Fruit fly (Drosophila melanogaster): ENCODE data around the gene bves.
A peak's percentile ranks its signal among the peaks of the same experiment; 100 is the strongest.

The bves gene

DNA sequence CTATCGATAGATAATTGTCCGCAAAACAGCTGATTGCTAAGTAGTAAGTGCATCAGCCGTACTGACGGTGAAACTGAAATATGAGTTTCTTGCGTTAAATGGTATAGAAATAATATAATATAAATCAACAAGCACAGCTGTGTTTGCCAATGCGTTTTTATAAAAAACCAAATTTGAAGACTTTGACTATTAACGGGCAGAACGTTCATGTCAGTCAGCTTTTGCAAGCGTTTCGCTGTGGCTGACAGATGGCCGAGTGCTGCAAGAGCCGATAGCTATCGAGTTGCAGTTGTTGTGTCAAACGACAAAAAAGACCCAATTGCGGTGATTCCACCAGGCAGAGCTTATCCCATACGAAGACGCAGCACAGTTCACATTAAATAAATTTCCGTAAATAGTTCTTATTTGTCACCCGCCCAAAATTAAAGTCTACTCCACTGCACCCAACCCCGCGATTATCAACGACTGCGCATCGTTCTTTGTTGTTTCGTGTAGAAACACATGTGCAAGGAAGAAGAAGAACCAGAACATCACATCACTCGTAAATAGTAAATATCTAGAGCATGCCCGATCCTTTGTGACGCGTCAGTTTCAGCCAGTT, 63.2 kb downstream of the bves start, which contains the start of the genes unc and CG15445 (continued):
- TF ChIP-seq Mad (GFP tag; optimal IDR thresholded peaks at IDR 0.05), result no peak
- TF ChIP-seq Hsf (GFP tag; optimal IDR thresholded peaks at IDR 0.05), result peak; percentile 18
- no peak for TF ChIP-seq yki (optimal IDR thresholded peaks at IDR 0.05)
- no peak for TF ChIP-seq stc (GFP tag; IDR thresholded peaks at IDR 0.05)
- TF ChIP-seq Rx (GFP tag; IDR thresholded peaks at IDR 0.05), result no peak
- TF ChIP-seq Gug (GFP tag; IDR thresholded peaks at IDR 0.05), result peak; percentile 66; the same call in 2 of the 4 replicates
- TF ChIP-seq sna (GFP tag; IDR thresholded peaks at IDR 0.05; ENCODE audit: partially characterized antibody), result peak; percentile 68; the same call in 1 of the 2 replicates
- TF ChIP-seq cato (GFP tag; optimal IDR thresholded peaks at IDR 0.05; ENCODE audit: borderline replicate concordance), result no peak
- no peak for TF ChIP-seq CG1792 (GFP tag; optimal IDR thresholded peaks at IDR 0.05)
- TF ChIP-seq disco-r (GFP tag; optimal IDR thresholded peaks at IDR 0.05), result peak; percentile 29
- TF ChIP-seq pros (GFP tag; optimal IDR thresholded peaks at IDR 0.05), result no peak
- TF ChIP-seq Myb (GFP tag; optimal IDR thresholded peaks at IDR 0.05), result peak; percentile 97
- peak; percentile 92 for TF ChIP-seq stwl (tag; optimal IDR thresholded peaks at IDR 0.05)
- TF ChIP-seq CG17802 (tag; optimal IDR thresholded peaks at IDR 0.05), result peak; percentile 4
- TF ChIP-seq CG10959 (GFP tag; IDR thresholded peaks at IDR 0.05), result no peak
- no peak for TF ChIP-seq klu (GFP tag; IDR thresholded peaks at IDR 0.05)
- TF ChIP-seq C15 (GFP tag; IDR thresholded peaks at IDR 0.05), result no peak
- TF ChIP-seq da (GFP tag; optimal IDR thresholded peaks at IDR 0.05), result no peak
- TF ChIP-seq CG11723 (GFP tag; optimal IDR thresholded peaks at IDR 0.05), result no peak
- TF ChIP-seq CG5245 (GFP tag; optimal IDR thresholded peaks at IDR 0.05), result no peak
- TF ChIP-seq tna (GFP tag; IDR thresholded peaks at IDR 0.05; ENCODE audit: partially characterized antibody), result peak; percentile 60; the same call in 1 of the 2 replicates
- TF ChIP-seq CG13894 (tag; optimal IDR thresholded peaks at IDR 0.05), result no peak
- peak; percentile 74 for TF ChIP-seq Ets97D (GFP tag; optimal IDR thresholded peaks at IDR 0.05)
- TF ChIP-seq usp (GFP tag; optimal IDR thresholded peaks at IDR 0.05), result no peak
- TF ChIP-seq Fer1 (GFP tag; optimal IDR thresholded peaks at IDR 0.05), result no peak
- TF ChIP-seq Dek (tag; optimal IDR thresholded peaks at IDR 0.05), result no peak
- TF ChIP-seq ttk (GFP tag; IDR thresholded peaks at IDR 0.05), result no peak
- no peak for TF ChIP-seq sc (optimal IDR thresholded peaks at IDR 0.05)
- TF ChIP-seq sc (GFP tag; optimal IDR thresholded peaks at IDR 0.05), result no peak
- peak; percentile 8 for TF ChIP-seq Atf-2 (GFP tag; optimal IDR thresholded peaks at IDR 0.05)
- no peak for TF ChIP-seq CG14441 (GFP tag; IDR thresholded peaks at IDR 0.05)
- TF ChIP-seq H2.0 (GFP tag; IDR thresholded peaks at IDR 0.05), result no peak
- TF ChIP-seq Adf1 (GFP tag; IDR thresholded peaks at IDR 0.05), result no peak
- no peak for TF ChIP-seq grn (GFP tag; optimal IDR thresholded peaks at IDR 0.05)
- no peak for TF ChIP-seq CG10274 (GFP tag; optimal IDR thresholded peaks at IDR 0.05)
- no peak for TF ChIP-seq CG14050 (GFP tag; IDR thresholded peaks at IDR 0.05)
- TF ChIP-seq CG16815 (GFP tag; optimal IDR thresholded peaks at IDR 0.05), result no peak
- peak; percentile 83 for TF ChIP-seq inv (GFP tag; IDR thresholded peaks at IDR 0.05; ENCODE audit: partially characterized antibody)
- peak; percentile 49 for TF ChIP-seq CG2116 (GFP tag; optimal IDR thresholded peaks at IDR 0.05)
- TF ChIP-seq H15 (GFP tag; IDR thresholded peaks at IDR 0.05), result no peak
- TF ChIP-seq nau (GFP tag; optimal IDR thresholded peaks at IDR 0.05), result no peak
- no peak for TF ChIP-seq so (GFP tag; IDR thresholded peaks at IDR 0.05)
- no peak for TF ChIP-seq dmrt11E (tag; optimal IDR thresholded peaks at IDR 0.05)
- TF ChIP-seq pb (GFP tag; optimal IDR thresholded peaks at IDR 0.05), result no peak
- peak; percentile 89 for TF ChIP-seq MBD-R2 (GFP tag; IDR thresholded peaks at IDR 0.05)
- peak; percentile 34 for TF ChIP-seq gfzf (GFP tag; optimal IDR thresholded peaks at IDR 0.05)
- no peak for TF ChIP-seq CG16779 (GFP tag; IDR thresholded peaks at IDR 0.05)
- TF ChIP-seq CG30431 (GFP tag; optimal IDR thresholded peaks at IDR 0.05), result peak; percentile 28
- TF ChIP-seq CG9437 (GFP tag; optimal IDR thresholded peaks at IDR 0.05), result peak; percentile 19
- peak; percentile 61 for TF ChIP-seq slbo (GFP tag; IDR thresholded peaks at IDR 0.05)
- TF ChIP-seq crol (GFP tag; IDR thresholded peaks at IDR 0.05), result no peak
- TF ChIP-seq CG10462 (GFP tag; optimal IDR thresholded peaks at IDR 0.05), result no peak

All from whole organism, embryonic.